Worm (Caenorhabditis elegans): Measurements from ENCODE around the gene K09C6.8.
A peak's percentile ranks its signal among the peaks of the same experiment; 100 is the strongest.

The K09C6.8 gene

DNA sequence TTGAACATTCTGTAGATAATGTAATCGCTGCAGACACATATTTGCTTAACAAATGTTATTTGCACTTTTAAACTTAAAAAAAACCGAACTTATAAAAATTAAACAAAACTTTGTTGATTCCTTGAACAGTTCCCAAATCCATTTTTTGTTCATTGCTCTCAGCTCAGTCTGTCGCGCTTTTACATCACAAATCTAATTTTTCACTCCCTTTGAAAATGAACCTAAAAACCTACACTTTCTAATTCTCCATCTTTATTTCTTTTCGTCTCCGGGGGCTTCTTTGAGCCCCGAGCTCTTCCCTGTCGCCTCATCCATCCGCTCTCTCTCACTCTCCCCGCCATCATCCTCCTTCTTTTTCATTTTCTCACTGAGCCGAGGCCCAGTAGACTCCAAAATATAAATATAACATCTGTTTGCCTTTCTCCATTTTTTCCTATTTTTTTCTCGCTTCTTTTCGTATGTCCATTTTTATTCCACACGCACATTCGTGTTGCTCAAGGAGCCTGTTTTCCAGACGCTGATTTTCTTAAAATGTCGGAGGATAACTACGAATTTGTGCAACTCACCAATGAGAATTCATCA lies 32.6 kb downstream of the K09C6.8 start, which contains the start of gene R13D11.4 (continued):
- no peak for TF ChIP-seq duxl-1 (tag; optimal IDR thresholded peaks at IDR 0.05; ENCODE audit: poor library complexity)

ce11 chrV:808260-808659 lies 34.8 kb downstream of the K09C6.8 start:
- TF ChIP-seq rbr-2 (tag; optimal IDR thresholded peaks at IDR 0.05) (no peak), unc-62 (GFP tag; optimal IDR thresholded peaks at IDR 0.05 in 1 of 2) (peak in 1 of 2 experiments; percentile 90), unc-62 (tag; optimal IDR thresholded peaks at IDR 0.05) (no peak)

- TF ChIP-seq dmd-6 (GFP tag; IDR thresholded peaks at IDR 0.05) (no peak), lim-7 (GFP tag; IDR thresholded peaks at IDR 0.05) (no peak), set-16 (GFP tag; IDR thresholded peaks at IDR 0.05) (no peak), unc-62 (GFP tag; optimal IDR thresholded peaks at IDR 0.05 in 1 of 2) (peak in 1 of 2 experiments; percentile 91), unc-62 (tag; optimal IDR thresholded peaks at IDR 0.05) (no peak), madf-9 (GFP tag; conservative IDR thresholded peaks at IDR 0.05) (no peak), nhr-48 (tag; optimal IDR thresholded peaks at IDR 0.05) (no peak), nhr-42 (GFP tag; IDR thresholded peaks at IDR 0.05) (no peak), aha-1 (tag) (peak; percentile 66)
These were observed 38.5 kb downstream of the K09C6.8 start, which contains the start of gene nhr-270 for ce11 chrV:804485-804884. Gene nhr-270, minus strand, starts transcription at chrV:804741.

DNA sequence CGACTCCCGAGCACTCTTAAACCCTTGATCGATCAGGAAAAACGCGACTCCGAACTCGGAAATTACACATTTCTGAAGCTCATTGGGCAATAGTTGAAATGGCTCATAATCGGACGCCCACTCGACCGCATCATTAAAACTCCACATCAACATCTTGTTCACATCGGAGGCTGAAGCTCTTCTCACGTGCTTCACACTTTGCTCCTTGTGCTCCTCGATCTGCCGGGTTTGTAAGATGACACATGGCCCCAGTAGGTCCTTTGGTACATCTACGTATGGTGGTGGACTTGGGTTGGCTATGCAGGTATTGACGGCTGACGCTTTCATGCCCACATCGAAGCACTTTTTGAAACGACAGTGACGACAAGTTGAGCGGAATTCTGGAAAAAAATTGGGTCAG lies 39.5 kb downstream of the K09C6.8 start:
- TF ChIP-seq aha-1 (tag) (peak; percentile 92), F10B5.3 (tag; optimal IDR thresholded peaks at IDR 0.05) (no peak)

ce11 chrV:802726-803125 lies 40.3 kb downstream of the K09C6.8 start:
- TF ChIP-seq daf-12 (tag; optimal IDR thresholded peaks at IDR 0.05) (no peak), aha-1 (tag) (peak; percentile 96)

- TF ChIP-seq madf-5 (GFP tag; IDR thresholded peaks at IDR 0.05) (no peak), aha-1 (tag) (peak; percentile 94)
These were observed 41.4 kb downstream of the K09C6.8 start for ce11 chrV:801555-802060.

DNA sequence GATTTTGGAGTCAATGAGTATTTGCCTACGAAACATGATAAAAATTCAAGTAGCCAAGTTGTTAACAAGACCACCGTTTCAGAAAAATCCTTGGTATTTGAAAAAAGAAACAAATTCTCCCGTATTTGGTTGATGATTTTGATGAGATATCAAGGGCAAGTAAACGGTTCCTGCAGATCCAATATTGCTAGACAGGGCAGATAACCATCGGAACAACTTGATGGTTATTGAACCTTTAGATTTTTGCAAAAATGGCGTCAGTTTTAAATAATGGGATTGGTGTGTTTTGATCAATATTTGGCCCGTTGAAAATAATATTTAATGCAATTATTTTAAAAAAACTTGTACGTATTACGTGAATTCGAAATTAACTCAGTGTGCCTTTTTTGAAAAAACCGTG lies 42.7 kb downstream of the K09C6.8 start:
- no peak for TF ChIP-seq unc-39 (tag; optimal IDR thresholded peaks at IDR 0.05)
- no peak for TF ChIP-seq lin-38 (GFP tag; IDR thresholded peaks at IDR 0.05)
- no peak for TF ChIP-seq nhr-237 (tag; optimal IDR thresholded peaks at IDR 0.05)
- TF ChIP-seq snpc-1.2 (GFP tag; IDR thresholded peaks at IDR 0.05) = no peak
- TF ChIP-seq ztf-11 (tag; optimal IDR thresholded peaks at IDR 0.05) = no peak
- no peak for TF ChIP-seq dmd-6 (GFP tag; IDR thresholded peaks at IDR 0.05)
- no peak for TF ChIP-seq lin-1 (GFP tag; IDR thresholded peaks at IDR 0.05)
- no peak for TF ChIP-seq nhr-76 (tag; optimal IDR thresholded peaks at IDR 0.05)

ce11 chrV:797241-797640 lies 45.8 kb downstream of the K09C6.8 start:
- TF ChIP-seq snpc-1.2 (GFP tag; IDR thresholded peaks at IDR 0.05) (no peak), spr-1 (tag; optimal IDR thresholded peaks at IDR 0.05) (no peak), Y105C5A.15 (GFP tag; IDR thresholded peaks at IDR 0.05) (no peak), ces-1 (GFP tag; optimal IDR thresholded peaks at IDR 0.05) (no peak), gei-8 (GFP tag; optimal IDR thresholded peaks at IDR 0.05) (no peak), sdz-12 (GFP tag; optimal IDR thresholded peaks at IDR 0.05) (no peak), dve-1 (tag; optimal IDR thresholded peaks at IDR 0.05; ENCODE audit: insufficient read depth) (no peak), ceh-32 (tag; optimal IDR thresholded peaks at IDR 0.05; ENCODE audit: poor library complexity) (no peak), F37D6.2 (tag; optimal IDR thresholded peaks at IDR 0.05) (no peak), fos-1 (tag; optimal IDR thresholded peaks at IDR 0.05) (no peak), mep-1 (tag; optimal IDR thresholded peaks at IDR 0.05) (no peak), zfp-3 (GFP tag; conservative IDR thresholded peaks at IDR 0.05) (no peak), spr-3 (GFP tag; optimal IDR thresholded peaks at IDR 0.05) (no peak), lim-7 (GFP tag; IDR thresholded peaks at IDR 0.05) (no peak), lin-39 (tag; optimal IDR thresholded peaks at IDR 0.05) (no peak), dpl-1 (GFP tag; optimal IDR thresholded peaks at IDR 0.05) (no peak), mdt-29 (GFP tag; IDR thresholded peaks at IDR 0.05) (no peak), egl-27 (tag; optimal IDR thresholded peaks at IDR 0.05) (no peak), nhr-48 (tag; optimal IDR thresholded peaks at IDR 0.05) (no peak)

All from whole organism, L4 larva.